Fruit fly (Drosophila melanogaster) whole organism, prepupa: ENCODE measurements around the gene CG13306.
A peak's percentile ranks its signal among the peaks of the same experiment; 100 is the strongest.

Experiments
- Blimp-1 ChIP-seq: fragments of 200-800 bp; sonication (Bioruptor generic); optimal IDR thresholded peaks from 3 replicates; lab custom pipeline; 2017; ENCODE audit warnings: missing biosample characterization, missing genetic modification characterization, mild to moderate bottlenecking, moderate library complexity, missing genetic modification reagents
- CG10631 ChIP-seq: fragments of 200-800 bp; sonication (Bioruptor generic); optimal IDR thresholded peaks from 2 replicates; lab custom pipeline; 2016; ENCODE audit warnings: missing biosample characterization, missing genetic modification characterization
- CG10669 ChIP-seq: fragments of 200-800 bp; sonication (Bioruptor generic); optimal IDR thresholded peaks from 3 replicates; lab custom pipeline; 2018; ENCODE audit warnings: missing biosample characterization, mild to moderate bottlenecking, missing genetic modification characterization, moderate library complexity
- CG11294 ChIP-seq: fragments of 200-800 bp; sonication (Bioruptor generic); IDR thresholded peaks from 2 replicates; pipeline ENCODE4 v1.3.6; 2022; ENCODE audit warnings: missing biosample characterization, missing genetic modification characterization
- CG11762 ChIP-seq: fragments of 200-800 bp; sonication (Bioruptor generic); optimal IDR thresholded peaks from 3 replicates; lab custom pipeline; 2016; ENCODE audit warnings: missing biosample characterization, missing genetic modification characterization; ENCODE audit not compliant: insufficient read depth
- CG11902 ChIP-seq: fragments of 200-800 bp; sonication (Bioruptor generic); optimal IDR thresholded peaks from 3 replicates; lab custom pipeline; 2016; ENCODE audit warnings: missing biosample characterization, missing genetic modification characterization
- CG15336 ChIP-seq: fragments of 200-800 bp; sonication (Bioruptor generic); IDR thresholded peaks from 2 replicates; pipeline ENCODE4 v1.3.6; 2022; ENCODE audit warnings: missing biosample characterization, missing genetic modification characterization
- CG1621 ChIP-seq: fragments of 200-800 bp; sonication (Bioruptor generic); optimal IDR thresholded peaks from 3 replicates; lab custom pipeline; 2018; ENCODE audit warnings: missing biosample characterization, mild to moderate bottlenecking, missing genetic modification characterization
- CG16779 ChIP-seq: fragments of 200-800 bp; sonication (Bioruptor generic); optimal IDR thresholded peaks from 3 replicates; lab custom pipeline; 2017; ENCODE audit warnings: missing biosample characterization, mild to moderate bottlenecking, missing genetic modification characterization
- CG3032 ChIP-seq: fragments of 200-800 bp; optimal IDR thresholded peaks from 2 replicates; lab custom pipeline; 2019; ENCODE audit warnings: missing biosample characterization, mild to moderate bottlenecking, missing genetic modification characterization, moderate library complexity
- CG31627 ChIP-seq: fragments of 200-800 bp; sonication (Bioruptor generic); optimal IDR thresholded peaks from 3 replicates; lab custom pipeline; 2016; ENCODE audit warnings: missing biosample characterization, missing genetic modification characterization
- CG32006 ChIP-seq: fragments of 200-800 bp; sonication (Bioruptor generic); optimal IDR thresholded peaks from 3 replicates; lab custom pipeline; 2017; ENCODE audit warnings: missing biosample characterization, mild to moderate bottlenecking, missing genetic modification characterization
- CG34406 ChIP-seq: fragments of 200-800 bp; sonication (Bioruptor generic); optimal IDR thresholded peaks from 3 replicates; lab custom pipeline; 2016; ENCODE audit warnings: missing biosample characterization, missing genetic modification characterization
- CG3919 ChIP-seq: fragments of 200-800 bp; sonication (Bioruptor generic); optimal IDR thresholded peaks from 3 replicates; lab custom pipeline; 2016; ENCODE audit warnings: missing biosample characterization, missing genetic modification characterization
- CG6276 ChIP-seq: fragments of 200-800 bp; sonication (Bioruptor generic); optimal IDR thresholded peaks from 2 replicates; lab custom pipeline; 2017; ENCODE audit warnings: missing biosample characterization, mild to moderate bottlenecking, missing genetic modification characterization
- CG6792 ChIP-seq: fragments of 200-800 bp; sonication (Bioruptor generic); optimal IDR thresholded peaks from 3 replicates; lab custom pipeline; 2016; ENCODE audit warnings: missing biosample characterization, missing genetic modification characterization
- CG6808 ChIP-seq: fragments of 200-800 bp; sonication (Bioruptor generic); optimal IDR thresholded peaks from 3 replicates; lab custom pipeline; 2017; ENCODE audit warnings: missing biosample characterization, missing genetic modification characterization, mild to moderate bottlenecking, moderate library complexity, missing genetic modification reagents
- CG6854 ChIP-seq: fragments of 200-800 bp; sonication (Bioruptor generic); optimal IDR thresholded peaks from 2 replicates; lab custom pipeline; 2017; ENCODE audit warnings: missing biosample characterization, mild to moderate bottlenecking, missing genetic modification characterization
- CG7368 ChIP-seq: fragments of 200-800 bp; sonication (Bioruptor generic); optimal IDR thresholded peaks from 3 replicates; lab custom pipeline; 2016; ENCODE audit warnings: missing biosample characterization, missing genetic modification characterization
- CG8119 ChIP-seq: fragments of 200-800 bp; sonication (Bioruptor generic); IDR thresholded peaks from 3 replicates; pipeline ENCODE4 v1.3.6; 2022; ENCODE audit warnings: missing biosample characterization, missing genetic modification characterization
- CG8319 ChIP-seq: fragments of 200-800 bp; sonication (Bioruptor generic); optimal IDR thresholded peaks from 3 replicates; lab custom pipeline; 2016; ENCODE audit warnings: missing biosample characterization, missing genetic modification characterization
- CG9139 ChIP-seq: fragments of 200-800 bp; sonication (Bioruptor generic); optimal IDR thresholded peaks from 3 replicates; lab custom pipeline; 2017; ENCODE audit warnings: missing biosample characterization, mild to moderate bottlenecking, missing genetic modification characterization
- Eip75B ChIP-seq: fragments of 200-800 bp; sonication (Bioruptor generic); optimal IDR thresholded peaks from 3 replicates; lab custom pipeline; 2016; ENCODE audit warnings: missing biosample characterization, missing genetic modification characterization
- Eip78C ChIP-seq: fragments of 200-800 bp; sonication (Bioruptor generic); peaks from one replicate; lab custom pipeline; 2016; ENCODE audit warnings: missing biosample characterization, missing genetic modification characterization
- Ets21C ChIP-seq: fragments of 200-800 bp; sonication (Bioruptor generic); optimal IDR thresholded peaks from 3 replicates; lab custom pipeline; 2016; ENCODE audit warnings: missing biosample characterization, missing genetic modification characterization
- Ets96B ChIP-seq: fragments of 200-800 bp; optimal IDR thresholded peaks from 2 replicates; lab custom pipeline; 2019; ENCODE audit warnings: missing biosample characterization, mild to moderate bottlenecking, missing genetic modification characterization, moderate library complexity
- Gug ChIP-seq: fragments of 200-800 bp; sonication (Bioruptor generic); IDR thresholded peaks from 2 replicates; pipeline ENCODE4 v1.3.6; 2022; ENCODE audit warnings: missing biosample characterization, missing genetic modification characterization
- Lpt ChIP-seq: fragments of 200-800 bp; sonication (Bioruptor generic); optimal IDR thresholded peaks from 3 replicates; lab custom pipeline; 2016; ENCODE audit warnings: missing biosample characterization, missing genetic modification characterization
- Met ChIP-seq: fragments of 200-800 bp; sonication (Bioruptor generic); optimal IDR thresholded peaks from 3 replicates; lab custom pipeline; 2016; ENCODE audit warnings: missing biosample characterization, missing genetic modification characterization
- OdsH ChIP-seq: fragments of 200-800 bp; sonication (Bioruptor generic); optimal IDR thresholded peaks from 3 replicates; lab custom pipeline; 2016; ENCODE audit warnings: missing biosample characterization, missing genetic modification characterization
- Smox ChIP-seq: fragments of 200-800 bp; sonication (Bioruptor generic); optimal IDR thresholded peaks from 3 replicates; lab custom pipeline; 2016; ENCODE audit warnings: missing biosample characterization, missing genetic modification characterization
- Sox102F ChIP-seq: fragments of 200-800 bp; sonication (Bioruptor generic); optimal IDR thresholded peaks from 2 replicates; lab custom pipeline; 2016; ENCODE audit warnings: missing biosample characterization, mild to moderate bottlenecking, missing genetic modification characterization
- Sox14 ChIP-seq: fragments of 200-800 bp; sonication (Bioruptor generic); optimal IDR thresholded peaks from 3 replicates; lab custom pipeline; 2016; ENCODE audit warnings: missing biosample characterization, missing genetic modification characterization
- Sox15 ChIP-seq: fragments of 200-800 bp; sonication (Bioruptor generic); optimal IDR thresholded peaks from 3 replicates; lab custom pipeline; 2016; ENCODE audit warnings: missing biosample characterization, missing genetic modification characterization
- achi ChIP-seq: fragments of 200-800 bp; sonication (Bioruptor generic); optimal IDR thresholded peaks from 3 replicates; lab custom pipeline; 2016; ENCODE audit warnings: missing biosample characterization, missing genetic modification characterization
- acj6 ChIP-seq: fragments of 200-800 bp; sonication (Bioruptor generic); optimal IDR thresholded peaks from 3 replicates; lab custom pipeline; 2016; ENCODE audit warnings: missing biosample characterization, missing genetic modification characterization
- dsx ChIP-seq: fragments of 200-800 bp; optimal IDR thresholded peaks from 3 replicates; lab custom pipeline; 2019; ENCODE audit warnings: missing biosample characterization, mild to moderate bottlenecking, missing genetic modification characterization, moderate library complexity; ENCODE audit not compliant: poor library complexity, severe bottlenecking
- eg ChIP-seq: fragments of 200-800 bp; sonication (Bioruptor generic); IDR thresholded peaks from 3 replicates; pipeline ENCODE4 v1.3.6; 2022; ENCODE audit warnings: missing biosample characterization, missing genetic modification characterization
- esn ChIP-seq: fragments of 200-800 bp; sonication (Bioruptor generic); optimal IDR thresholded peaks from 2 replicates; lab custom pipeline; 2016; ENCODE audit warnings: missing biosample characterization, mild to moderate bottlenecking, missing genetic modification characterization, moderate library complexity
- fd85E ChIP-seq: fragments of 200-800 bp; sonication (Bioruptor generic); optimal IDR thresholded peaks from 3 replicates; lab custom pipeline; 2016; ENCODE audit warnings: missing biosample characterization, missing genetic modification characterization
- lz ChIP-seq: fragments of 200-800 bp; sonication (Bioruptor generic); optimal IDR thresholded peaks from 3 replicates; lab custom pipeline; 2016; ENCODE audit warnings: missing biosample characterization, missing genetic modification characterization
- net ChIP-seq: fragments of 200-800 bp; sonication (Bioruptor generic); optimal IDR thresholded peaks from 3 replicates; lab custom pipeline; 2016; ENCODE audit warnings: missing biosample characterization, missing genetic modification characterization
- pdm3 ChIP-seq: fragments of 200-800 bp; sonication (Bioruptor generic); optimal IDR thresholded peaks from 3 replicates; lab custom pipeline; 2016; ENCODE audit warnings: missing biosample characterization, missing genetic modification characterization
- spab ChIP-seq: fragments of 200-800 bp; sonication (Bioruptor generic); optimal IDR thresholded peaks from 2 replicates; lab custom pipeline; 2017; ENCODE audit warnings: missing biosample characterization, mild to moderate bottlenecking, missing genetic modification characterization, missing genetic modification reagents
- ss ChIP-seq, 2 experiments: fragments of 200-800 bp; sonication (Bioruptor generic); optimal IDR thresholded peaks; 2 replicates in 1 of 2; 3 replicates in 1 of 2; lab custom pipeline; 2017 to 2018; ENCODE audit warnings: mild to moderate bottlenecking in 2 of 2, missing biosample characterization in 2 of 2, missing genetic modification characterization in 2 of 2, moderate library complexity in 1 of 2
- topi ChIP-seq: fragments of 200-800 bp; sonication (Bioruptor generic); optimal IDR thresholded peaks from 3 replicates; lab custom pipeline; 2016; ENCODE audit warnings: missing biosample characterization, missing genetic modification characterization
- vri ChIP-seq: fragments of 200-800 bp; sonication (Bioruptor generic); optimal IDR thresholded peaks from 3 replicates; lab custom pipeline; 2016; ENCODE audit warnings: missing biosample characterization, mild to moderate bottlenecking, missing genetic modification characterization

CG13306 gene

dm6 chr3L:8701697-8702349, 47.7 kb downstream of the CG13306 start (continued):
- TF ChIP-seq CG10631 (peak; percentile 59), CG11902 (GFP tag; lab: Kevin White, UChicago) (peak; percentile 63), Eip75B (GFP tag; lab: Kevin White, UChicago) (peak; percentile 56), achi (GFP tag; lab: Kevin White, UChicago) (peak; percentile 72), Met (GFP tag; lab: Kevin White, UChicago) (peak; percentile 65), Sox15 (GFP tag; lab: Kevin White, UChicago) (peak; percentile 33), Eip78C (GFP tag; lab: Kevin White, UChicago) (peak; percentile 94), Ets96B (tag; lab: Kevin White, UChicago) (peak; percentile 89), Blimp-1 (GFP tag; lab: Kevin White, UChicago) (no peak), CG8319 (GFP tag; lab: Kevin White, UChicago) (peak; percentile 23), CG1621 (tag; lab: Kevin White, UChicago) (peak; percentile 52), pdm3 (GFP tag; lab: Kevin White, UChicago) (peak; percentile 42)

DNA sequence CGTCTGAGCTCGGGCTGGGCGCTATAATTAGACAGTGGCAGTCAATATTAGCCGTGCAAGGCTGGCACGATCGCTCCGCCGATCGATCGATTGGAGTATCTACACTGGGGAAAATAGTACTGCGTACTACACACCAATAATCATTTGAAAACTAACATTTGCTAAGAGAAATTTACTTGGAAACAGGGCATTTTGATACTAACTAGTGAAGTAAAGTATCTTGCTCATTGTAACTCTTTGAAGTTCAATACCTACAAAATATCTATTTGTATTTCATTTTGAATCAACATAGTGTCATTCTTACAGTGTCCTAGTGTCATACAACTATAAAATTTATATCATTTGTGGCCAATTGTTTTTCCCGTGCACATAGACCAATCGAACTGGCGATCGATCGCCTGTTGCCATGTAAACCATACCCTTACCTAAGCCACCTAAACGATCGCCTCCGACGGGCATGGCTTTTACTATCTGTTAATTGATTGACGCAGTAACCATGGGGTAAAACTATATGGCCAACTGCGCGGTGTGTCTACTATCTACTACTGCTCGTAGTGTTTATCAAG, 48.8 kb downstream of the CG13306 start:
- TF ChIP-seq CG10631 (peak; percentile 68), ss (GFP tag; optimal IDR thresholded peaks at IDR 0.05; lab: Kevin White, UChicago) (peak in 1 of 2 experiments; percentile 20), topi (GFP tag; lab: Kevin White, UChicago) (peak; percentile 52), CG3032 (peak; percentile 70), CG3919 (GFP tag; lab: Kevin White, UChicago) (peak; percentile 61), CG34406 (peak; percentile 64), CG6808 (GFP tag; lab: Kevin White, UChicago) (peak; percentile 43), lz (GFP tag; lab: Kevin White, UChicago) (peak; percentile 41), CG31627 (GFP tag; lab: Kevin White, UChicago) (peak; percentile 52), spab (GFP tag; lab: Kevin White, UChicago) (peak; percentile 54), Met (GFP tag; lab: Kevin White, UChicago) (peak; percentile 49), esn (GFP tag; lab: Kevin White, UChicago) (peak; percentile 55), CG11294 (GFP tag; lab: Robert Waterston, UW) (peak; percentile 52; the same call in 1 of the 2 replicates), Smox (GFP tag; lab: Kevin White, UChicago) (peak; percentile 53), Eip75B (GFP tag; lab: Kevin White, UChicago) (peak; percentile 64), Ets96B (tag; lab: Kevin White, UChicago) (peak; percentile 78), Sox14 (GFP tag; lab: Kevin White, UChicago) (peak; percentile 79), OdsH (GFP tag; lab: Kevin White, UChicago) (peak; percentile 80), dsx (peak; percentile 52), CG8119 (GFP tag; lab: Robert Waterston, UW) (peak; percentile 64), CG6792 (GFP tag; lab: Kevin White, UChicago) (peak; percentile 61), Gug (GFP tag; lab: Robert Waterston, UW) (peak; percentile 65), Lpt (GFP tag; lab: Kevin White, UChicago) (peak; percentile 38), acj6 (GFP tag; lab: Kevin White, UChicago) (peak; percentile 70), Sox102F (peak; percentile 39), CG6854 (GFP tag; lab: Kevin White, UChicago) (no peak), eg (peak; percentile 68), fd85E (GFP tag; lab: Kevin White, UChicago) (no peak), CG32006 (GFP tag; lab: Kevin White, UChicago) (peak; percentile 83), CG15336 (GFP tag; lab: Robert Waterston, UW) (peak; percentile 82), Eip78C (GFP tag; lab: Kevin White, UChicago) (peak; percentile 94), CG7368 (GFP tag; lab: Kevin White, UChicago) (peak; percentile 17), net (peak; percentile 68), Sox15 (GFP tag; lab: Kevin White, UChicago) (peak; percentile 52), CG11762 (peak; percentile 42), CG10669 (peak; percentile 73), vri (GFP tag; lab: Kevin White, UChicago) (peak; percentile 39), CG1621 (tag; lab: Kevin White, UChicago) (peak; percentile 67), CG9139 (GFP tag; lab: Kevin White, UChicago) (no peak), CG6276 (GFP tag; lab: Kevin White, UChicago) (peak; percentile 60), Ets21C (GFP tag; lab: Kevin White, UChicago) (peak; percentile 40), CG16779 (no peak)
